Fruit fly (Drosophila melanogaster): ENCODE data around the gene yellow-f2.

dm6 chr3R:12985828-12986530, 9.0 kb downstream of the yellow-f2 start, which contains the start of gene CG31342:
- TF ChIP-seq psq (optimal IDR thresholded peaks at IDR 0.05) (no peak), ttk (optimal IDR thresholded peaks at IDR 0.05) (no peak), Myc (optimal IDR thresholded peaks at IDR 0.05) (no peak)
